Worm (Caenorhabditis elegans) whole organism, midembryonic: ENCODE results near the gene F49A5.10.

Experiments used
- T22C8.4 ChIP-seq: fragments of 200-800 bp; sonication (Bioruptor generic); IDR thresholded peaks from 2 replicates; pipeline ENCODE4 v1.3.6; 2022; ENCODE audit warnings: missing genetic modification characterization, missing compliant biosample characterization
- cog-1 ChIP-seq: sonication (generic microtip); optimal IDR thresholded peaks from 2 replicates; lab custom pipeline; 2016; ENCODE audit warnings: missing genetic modification characterization, missing compliant biosample characterization
- flt-1 ChIP-seq: fragments of 200-800 bp; sonication (Bioruptor generic); IDR thresholded peaks from 2 replicates; pipeline ENCODE4 v1.3.6; 2022; ENCODE audit warnings: missing genetic modification characterization, missing compliant biosample characterization
- klf-2 ChIP-seq: fragments of 200-800 bp; sonication (Bioruptor generic); conservative IDR thresholded peaks from 2 replicates; pipeline ENCODE4 v1.3.6; 2022; ENCODE audit warnings: missing genetic modification reagents, missing genetic modification characterization, missing compliant biosample characterization
- med-1 ChIP-seq: sonication (generic microtip); optimal IDR thresholded peaks from 2 replicates; lab custom pipeline; 2017; ENCODE audit warnings: missing genetic modification characterization, mild to moderate bottlenecking, missing compliant biosample characterization, antibody characterized with exemption, missing genetic modification reagents; ENCODE audit not compliant: insufficient read depth
- ref-1 ChIP-seq: fragments of 200-800 bp; sonication (Bioruptor generic); conservative IDR thresholded peaks from 2 replicates; pipeline ENCODE4 v1.3.6; 2022; ENCODE audit warnings: missing genetic modification reagents, missing genetic modification characterization, missing compliant biosample characterization
- tab-1 ChIP-seq: fragments of 200-800 bp; sonication (Bioruptor generic); IDR thresholded peaks from 2 replicates; pipeline ENCODE4 v1.3.6; 2022; ENCODE audit warnings: missing genetic modification characterization, missing compliant biosample characterization
- ztf-23 ChIP-seq: fragments of 200-800 bp; sonication (Bioruptor generic); IDR thresholded peaks from 2 replicates; pipeline ENCODE4 v1.3.6; 2022; ENCODE audit warnings: missing genetic modification reagents, missing genetic modification characterization, missing compliant biosample characterization
- ztf-29 ChIP-seq: fragments of 200-800 bp; sonication (Bioruptor generic); IDR thresholded peaks from 2 replicates; pipeline ENCODE4 v1.3.6; 2022; ENCODE audit warnings: missing genetic modification reagents, missing genetic modification characterization, missing compliant biosample characterization

Gene F49A5.10

ce11 chrV:16861719-16862118 is 13.3 kb upstream of the F49A5.10 start, which contains the start of the genes clec-32 and clec-24:
TSS of gene clec-32 (minus strand) at chrV:16861819.
TSS of gene clec-24 (plus strand) at chrV:16862012.
- no peak for TF ChIP-seq T22C8.4
- TF ChIP-seq tab-1: no peak
- no peak for TF ChIP-seq ztf-23
- TF ChIP-seq ref-1 (GFP tag; lab: Robert Waterston, UW): no peak
- no peak for TF ChIP-seq ztf-29 (GFP tag; lab: Robert Waterston, UW)
- no peak for TF ChIP-seq klf-2
- TF ChIP-seq med-1 (GFP tag; lab: Kevin White, UChicago): no peak
- no peak for TF ChIP-seq cog-1
- TF ChIP-seq flt-1 (GFP tag; lab: Robert Waterston, UW): no peak

- TF ChIP-seq tab-1 (no peak), ztf-29 (GFP tag; lab: Robert Waterston, UW) (no peak), flt-1 (GFP tag; lab: Robert Waterston, UW) (no peak), klf-2 (no peak), ref-1 (GFP tag; lab: Robert Waterston, UW) (no peak), cog-1 (no peak), med-1 (GFP tag; lab: Kevin White, UChicago) (no peak), T22C8.4 (no peak)
Measured at ce11 chrV:16865404-16865803, 9.7 kb upstream of the F49A5.10 start, which contains the start of gene clec-28. TSS of gene clec-28 (plus strand) at chrV:16865704.

- TF ChIP-seq ref-1 (GFP tag; lab: Robert Waterston, UW): no peak
- no peak for TF ChIP-seq flt-1 (GFP tag; lab: Robert Waterston, UW)
- TF ChIP-seq ztf-29 (GFP tag; lab: Robert Waterston, UW): no peak
- TF ChIP-seq tab-1: no peak
- TF ChIP-seq med-1 (GFP tag; lab: Kevin White, UChicago): no peak
- no peak for TF ChIP-seq ztf-23
- TF ChIP-seq cog-1: no peak
- TF ChIP-seq klf-2: no peak
- no peak for TF ChIP-seq T22C8.4
Measured at ce11 chrV:16869740-16870139, 5.3 kb upstream of the F49A5.10 start, which contains the start of gene clec-33. TSS of gene clec-33 (minus strand) at chrV:16869840.

- TF ChIP-seq med-1 (GFP tag; lab: Kevin White, UChicago): no peak
- TF ChIP-seq T22C8.4: no peak
- TF ChIP-seq ref-1 (GFP tag; lab: Robert Waterston, UW): no peak
- no peak for TF ChIP-seq cog-1
- TF ChIP-seq flt-1 (GFP tag; lab: Robert Waterston, UW): no peak
- TF ChIP-seq klf-2: no peak
- no peak for TF ChIP-seq tab-1
- no peak for TF ChIP-seq ztf-23
- TF ChIP-seq ztf-29 (GFP tag; lab: Robert Waterston, UW): no peak
Measured at ce11 chrV:16871387-16871786, 3.7 kb upstream of the F49A5.10 start, which contains the start of gene thn-4. TSS of gene thn-4 (minus strand) at chrV:16871487.

- TF ChIP-seq ref-1 (GFP tag; lab: Robert Waterston, UW) (no peak), ztf-29 (GFP tag; lab: Robert Waterston, UW) (no peak), tab-1 (no peak), med-1 (GFP tag; lab: Kevin White, UChicago) (no peak), ztf-23 (no peak), cog-1 (no peak), flt-1 (GFP tag; lab: Robert Waterston, UW) (no peak), T22C8.4 (no peak), klf-2 (no peak)
Measured at ce11 chrV:16873642-16874041, 1.4 kb upstream of the F49A5.10 start, which contains the start of gene srw-23. TSS of gene srw-23 (plus strand) at chrV:16873942.

ce11 chrV:16879532-16879931 is 4.5 kb downstream of the F49A5.10 start:
- no peak for TF ChIP-seq tab-1
- TF ChIP-seq cog-1: no peak
- TF ChIP-seq ref-1 (GFP tag; lab: Robert Waterston, UW): no peak
- no peak for TF ChIP-seq med-1 (GFP tag; lab: Kevin White, UChicago)
- no peak for TF ChIP-seq klf-2
- TF ChIP-seq T22C8.4: no peak
- TF ChIP-seq ztf-29 (GFP tag; lab: Robert Waterston, UW): no peak
- no peak for TF ChIP-seq ztf-23
- TF ChIP-seq flt-1 (GFP tag; lab: Robert Waterston, UW): no peak

ce11 chrV:16880054-16880453 is 5.0 kb downstream of the F49A5.10 start, which contains the start of gene F09C6.3:
TSS of gene F09C6.3 (minus strand) at chrV:16880154.
- TF ChIP-seq ztf-23: no peak
- TF ChIP-seq klf-2: no peak
- TF ChIP-seq med-1 (GFP tag; lab: Kevin White, UChicago): no peak

- TF ChIP-seq klf-2 (no peak), T22C8.4 (no peak), flt-1 (GFP tag; lab: Robert Waterston, UW) (no peak), tab-1 (no peak), ztf-29 (GFP tag; lab: Robert Waterston, UW) (no peak), cog-1 (no peak), ref-1 (GFP tag; lab: Robert Waterston, UW) (no peak), ztf-23 (no peak), med-1 (GFP tag; lab: Kevin White, UChicago) (no peak)
Measured at ce11 chrV:16880679-16881078, 5.6 kb downstream of the F49A5.10 start, which contains the start of gene F09C6.14. TSS of gene F09C6.14 (plus strand) at chrV:16880979.

ce11 chrV:16882260-16882918 is 7.3 kb downstream of the F49A5.10 start, which contains the start of the genes F09C6.11 and F09C6.12:
TSS of gene F09C6.11 (minus strand) at chrV:16882310.
TSS of gene F09C6.12 (plus strand) at chrV:16882868.
- TF ChIP-seq flt-1 (GFP tag; lab: Robert Waterston, UW): no peak
- TF ChIP-seq klf-2: no peak
- no peak for TF ChIP-seq ztf-29 (GFP tag; lab: Robert Waterston, UW)
- no peak for TF ChIP-seq T22C8.4
- TF ChIP-seq ztf-23: no peak
- TF ChIP-seq cog-1: no peak
- TF ChIP-seq tab-1: no peak
- no peak for TF ChIP-seq med-1 (GFP tag; lab: Kevin White, UChicago)
- TF ChIP-seq ref-1 (GFP tag; lab: Robert Waterston, UW): no peak

- no peak for TF ChIP-seq ztf-29 (GFP tag; lab: Robert Waterston, UW)
Measured at ce11 chrV:16884744-16885143, 9.7 kb downstream of the F49A5.10 start, which contains the start of gene F09C6.13. TSS of gene F09C6.13 (plus strand) at chrV:16885044.
